Worm (Caenorhabditis elegans) whole organism, mixed stage, embryonic: ENCODE data around the gene Y37H2A.7.

Experiments
- M03D4.4 ChIP-seq: sonication (generic microtip); optimal IDR thresholded peaks from 2 replicates; lab custom pipeline; 2017; ENCODE audit warnings: mild to moderate bottlenecking, missing genetic modification characterization, missing compliant biosample characterization
- bed-3 ChIP-seq: fragments of 200-800 bp; sonication (Bioruptor generic); optimal IDR thresholded peaks from 3 replicates; lab custom pipeline; 2018; ENCODE audit warnings: mild to moderate bottlenecking, missing genetic modification characterization, moderate library complexity, missing compliant biosample characterization
- blmp-1 ChIP-seq: fragments of 150-350 bp; optimal IDR thresholded peaks from 2 replicates; lab custom pipeline; 2014; ENCODE audit warnings: missing biosample characterization, missing genetic modification characterization
- ceh-39 ChIP-seq: fragments of 150-350 bp; optimal IDR thresholded peaks from 2 replicates; lab custom pipeline; 2014; ENCODE audit warnings: missing biosample characterization, missing genetic modification characterization
- ceh-43 ChIP-seq: fragments of 200-800 bp; sonication (Bioruptor generic); optimal IDR thresholded peaks from 2 replicates; lab custom pipeline; 2018; ENCODE audit warnings: mild to moderate bottlenecking, missing genetic modification characterization, moderate library complexity, missing compliant biosample characterization
- ceh-83 ChIP-seq: fragments of 200-800 bp; sonication (Bioruptor generic); optimal IDR thresholded peaks from 2 replicates; lab custom pipeline; 2018; ENCODE audit warnings: mild to moderate bottlenecking, missing genetic modification characterization, missing compliant biosample characterization
- ces-1 ChIP-seq: fragments of 150-350 bp; optimal IDR thresholded peaks from 2 replicates; lab custom pipeline; 2014; ENCODE audit warnings: missing biosample characterization, missing genetic modification reagents, missing genetic modification characterization
- cnd-1 ChIP-seq: fragments of 200-800 bp; sonication (Bioruptor generic); optimal IDR thresholded peaks from 2 replicates; lab custom pipeline; 2018; ENCODE audit warnings: mild to moderate bottlenecking, missing genetic modification characterization, missing compliant biosample characterization
- drap-1 ChIP-seq: fragments of 200-800 bp; sonication (Bioruptor generic); optimal IDR thresholded peaks from 3 replicates; lab custom pipeline; 2018; ENCODE audit warnings: mild to moderate bottlenecking, missing genetic modification characterization, missing compliant biosample characterization
- elt-1 ChIP-seq: sonication (generic microtip); optimal IDR thresholded peaks from 2 replicates; lab custom pipeline; 2017; ENCODE audit warnings: missing genetic modification characterization, mild to moderate bottlenecking, missing compliant biosample characterization, antibody characterized with exemption, moderate library complexity, borderline replicate concordance; ENCODE audit not compliant: insufficient read depth
- elt-3 ChIP-seq: fragments of 150-350 bp; optimal IDR thresholded peaks from 2 replicates; lab custom pipeline; 2014; ENCODE audit warnings: missing biosample characterization, missing genetic modification characterization
- flh-1 ChIP-seq: fragments of 200-800 bp; sonication (Bioruptor generic); optimal IDR thresholded peaks from 2 replicates; lab custom pipeline; 2018; ENCODE audit warnings: mild to moderate bottlenecking, missing genetic modification characterization, moderate library complexity, missing compliant biosample characterization
- ham-2 ChIP-seq: fragments of 200-800 bp; sonication (Bioruptor generic); optimal IDR thresholded peaks from 2 replicates; lab custom pipeline; 2018; ENCODE audit warnings: mild to moderate bottlenecking, missing genetic modification characterization, missing compliant biosample characterization
- hlh-1 ChIP-seq: fragments of 150-350 bp; optimal IDR thresholded peaks from 2 replicates; lab custom pipeline; 2014; ENCODE audit warnings: missing biosample characterization, missing genetic modification reagents, missing genetic modification characterization
- lin-13 ChIP-seq: fragments of 150-350 bp; optimal IDR thresholded peaks from 2 replicates; lab custom pipeline; 2014; ENCODE audit warnings: missing biosample characterization, missing genetic modification characterization
- lin-32 ChIP-seq: fragments of 200-800 bp; sonication (Bioruptor generic); optimal IDR thresholded peaks from 2 replicates; lab custom pipeline; 2018; ENCODE audit warnings: mild to moderate bottlenecking, missing genetic modification characterization, missing compliant biosample characterization
- lsy-2 ChIP-seq: fragments of 150-350 bp; optimal IDR thresholded peaks from 2 replicates; lab custom pipeline; 2014; ENCODE audit warnings: missing biosample characterization, missing genetic modification characterization
- mab-5 ChIP-seq: fragments of 150-350 bp; optimal IDR thresholded peaks from 2 replicates; lab custom pipeline; 2014; ENCODE audit warnings: missing biosample characterization, missing genetic modification characterization
- mep-1 ChIP-seq: fragments of 150-350 bp; optimal IDR thresholded peaks from 2 replicates; lab custom pipeline; 2017; ENCODE audit warnings: missing biosample characterization, missing genetic modification reagents, missing genetic modification characterization, inconsistent platforms
- mls-2 ChIP-seq: sonication (generic microtip); optimal IDR thresholded peaks from 2 replicates; lab custom pipeline; 2016; ENCODE audit warnings: mild to moderate bottlenecking, missing genetic modification characterization, moderate library complexity, missing compliant biosample characterization
- nhr-12 ChIP-seq: fragments of 150-350 bp; optimal IDR thresholded peaks from 2 replicates; lab custom pipeline; 2014; ENCODE audit warnings: missing biosample characterization, missing genetic modification characterization
- nhr-2 ChIP-seq: fragments of 150-350 bp; optimal IDR thresholded peaks from 2 replicates; lab custom pipeline; 2014; ENCODE audit warnings: missing biosample characterization, missing genetic modification characterization
- nhr-237 ChIP-seq: fragments of 150-350 bp; optimal IDR thresholded peaks from 2 replicates; lab custom pipeline; 2014; ENCODE audit warnings: missing biosample characterization, missing genetic modification characterization
- pha-4 ChIP-seq: fragments of 150-350 bp; optimal IDR thresholded peaks from 2 replicates; lab custom pipeline; 2018; ENCODE audit warnings: missing biosample characterization, missing genetic modification reagents, missing genetic modification characterization
- sem-2 ChIP-seq: fragments of 200-800 bp; sonication (Bioruptor generic); optimal IDR thresholded peaks from 2 replicates; lab custom pipeline; 2018; ENCODE audit warnings: mild to moderate bottlenecking, missing genetic modification characterization, missing compliant biosample characterization
- snpc-4 ChIP-seq: fragments of 150-350 bp; optimal IDR thresholded peaks from 2 replicates; lab custom pipeline; 2014; ENCODE audit warnings: missing biosample characterization, missing genetic modification characterization
- sptf-1 ChIP-seq: sonication (generic microtip); optimal IDR thresholded peaks from 2 replicates; lab custom pipeline; 2017; ENCODE audit warnings: mild to moderate bottlenecking, missing genetic modification characterization, moderate library complexity, missing compliant biosample characterization
- tbx-8 ChIP-seq: fragments of 200-800 bp; sonication (Bioruptor generic); optimal IDR thresholded peaks from 2 replicates; lab custom pipeline; 2018; ENCODE audit warnings: mild to moderate bottlenecking, missing genetic modification characterization, moderate library complexity, missing compliant biosample characterization
- unc-120 ChIP-seq: sonication (generic microtip); optimal IDR thresholded peaks from 2 replicates; lab custom pipeline; 2017; ENCODE audit warnings: missing genetic modification characterization, missing compliant biosample characterization; ENCODE audit not compliant: poor library complexity, severe bottlenecking
- unc-39 ChIP-seq: fragments of 150-350 bp; optimal IDR thresholded peaks from 2 replicates; lab custom pipeline; 2014; ENCODE audit warnings: missing biosample characterization, missing genetic modification characterization
- unc-62 ChIP-seq: fragments of 150-350 bp; optimal IDR thresholded peaks from 2 replicates; lab custom pipeline; 2014; ENCODE audit warnings: missing biosample characterization, missing genetic modification reagents, missing genetic modification characterization
- zip-8 ChIP-seq: fragments of 150-350 bp; optimal IDR thresholded peaks from 2 replicates; lab custom pipeline; 2014; ENCODE audit warnings: missing biosample characterization, missing genetic modification characterization
- ztf-11 ChIP-seq: fragments of 150-350 bp; optimal IDR thresholded peaks from 2 replicates; lab custom pipeline; 2014; ENCODE audit warnings: missing biosample characterization, missing genetic modification characterization

The Y37H2A.7 gene

ce11 chrV:18144442-18144841 lies 10.2 kb upstream of the Y37H2A.7 start:
- no peak for TF ChIP-seq ztf-11 (tag; lab: Kevin White, UChicago)
- TF ChIP-seq snpc-4 = no peak
- TF ChIP-seq tbx-8 (GFP tag; lab: Kevin White, UChicago) = no peak
- TF ChIP-seq elt-3 (tag; lab: Kevin White, UChicago) = no peak
- no peak for TF ChIP-seq elt-1
- TF ChIP-seq ceh-83 = no peak
- no peak for TF ChIP-seq nhr-237 (tag; lab: Kevin White, UChicago)
- TF ChIP-seq pha-4 (tag; lab: Kevin White, UChicago) = no peak
- TF ChIP-seq mls-2 = no peak
- no peak for TF ChIP-seq nhr-2 (tag; lab: Kevin White, UChicago)
- TF ChIP-seq unc-62 (GFP tag; lab: Kevin White, UChicago) = no peak
- TF ChIP-seq bed-3 = no peak
- TF ChIP-seq M03D4.4 (tag; lab: Kevin White, UChicago) = no peak
- no peak for TF ChIP-seq ceh-43
- TF ChIP-seq mab-5 (tag; lab: Kevin White, UChicago) = no peak
- no peak for TF ChIP-seq hlh-1 (tag; lab: Kevin White, UChicago)
- TF ChIP-seq mep-1 (tag; lab: Kevin White, UChicago) = no peak
- TF ChIP-seq, all 35 proteins: peak for 0

- TF ChIP-seq ceh-83 = no peak
- no peak for TF ChIP-seq elt-1
- no peak for TF ChIP-seq mep-1 (tag; lab: Kevin White, UChicago)
- no peak for TF ChIP-seq nhr-237 (tag; lab: Kevin White, UChicago)
- TF ChIP-seq mls-2 = no peak
- TF ChIP-seq ham-2 = no peak
- no peak for TF ChIP-seq sem-2
- TF ChIP-seq lsy-2 = no peak
- no peak for TF ChIP-seq unc-120 (tag; lab: Kevin White, UChicago)
These were observed 9.2 kb upstream of the Y37H2A.7 start, which contains the start of gene Y37H2A.14 for ce11 chrV:18143445-18143844. Y37H2A.14 (plus strand) TSS chrV:18143745.

ce11 chrV:18142549-18142948 lies 8.3 kb upstream of the Y37H2A.7 start, which contains the start of gene Y37H2A.13:
Y37H2A.13 (plus strand) TSS chrV:18142849.
- TF ChIP-seq zip-8 (tag; lab: Kevin White, UChicago) (no peak), lsy-2 (no peak), elt-1 (no peak), sptf-1 (tag; lab: Kevin White, UChicago) (no peak), blmp-1 (no peak), ces-1 (GFP tag; lab: Kevin White, UChicago) (no peak), nhr-12 (tag; lab: Kevin White, UChicago) (no peak), unc-62 (GFP tag; lab: Kevin White, UChicago) (no peak), elt-3 (tag; lab: Kevin White, UChicago) (no peak), ham-2 (no peak), M03D4.4 (tag; lab: Kevin White, UChicago) (no peak), bed-3 (no peak)

ce11 chrV:18141161-18141560 lies 6.9 kb upstream of the Y37H2A.7 start, which contains the start of gene Y37H2A.11:
Y37H2A.11 (plus strand) TSS chrV:18141461.
- no peak for TF ChIP-seq sptf-1 (tag; lab: Kevin White, UChicago)
- no peak for TF ChIP-seq snpc-4
- TF ChIP-seq unc-39 (tag; lab: Kevin White, UChicago) = no peak
- no peak for TF ChIP-seq lin-13
- TF ChIP-seq sem-2 = no peak
- no peak for TF ChIP-seq drap-1 (GFP tag; lab: Kevin White, UChicago)
- no peak for TF ChIP-seq tbx-8 (GFP tag; lab: Kevin White, UChicago)
- no peak for TF ChIP-seq ces-1 (GFP tag; lab: Kevin White, UChicago)
- TF ChIP-seq blmp-1 = no peak
- TF ChIP-seq ceh-43 = no peak
- no peak for TF ChIP-seq lin-32 (GFP tag; lab: Kevin White, UChicago)

- TF ChIP-seq flh-1 (GFP tag; lab: Kevin White, UChicago) = no peak
- TF ChIP-seq M03D4.4 (tag; lab: Kevin White, UChicago) = no peak
- no peak for TF ChIP-seq pha-4 (tag; lab: Kevin White, UChicago)
- no peak for TF ChIP-seq lin-32 (GFP tag; lab: Kevin White, UChicago)
- no peak for TF ChIP-seq ceh-43
- TF ChIP-seq ham-2 = no peak
- no peak for TF ChIP-seq ceh-39 (tag; lab: Kevin White, UChicago)
- no peak for TF ChIP-seq elt-3 (tag; lab: Kevin White, UChicago)
- TF ChIP-seq sem-2 = no peak
- TF ChIP-seq snpc-4 = no peak
- no peak for TF ChIP-seq nhr-2 (tag; lab: Kevin White, UChicago)
- no peak for TF ChIP-seq unc-62 (GFP tag; lab: Kevin White, UChicago)
- no peak for TF ChIP-seq hlh-1 (tag; lab: Kevin White, UChicago)
- TF ChIP-seq sptf-1 (tag; lab: Kevin White, UChicago) = no peak
- no peak for TF ChIP-seq lsy-2
- TF ChIP-seq ces-1 (GFP tag; lab: Kevin White, UChicago) = no peak
- TF ChIP-seq tbx-8 (GFP tag; lab: Kevin White, UChicago) = no peak
- no peak for TF ChIP-seq cnd-1 (tag; lab: Kevin White, UChicago)
- no peak for TF ChIP-seq bed-3
- TF ChIP-seq, all 35 proteins: peak for 0
These were observed 4.4 kb upstream of the Y37H2A.7 start, which contains the start of gene Y37H2A.10 for ce11 chrV:18138695-18139094. Y37H2A.10 (plus strand) TSS chrV:18138995.
